Worm (Caenorhabditis elegans) whole organism, midembryonic: ENCODE results near the gene rmd-2.

ENCODE experiments used
- T22C8.4 ChIP-seq: fragments of 200-800 bp; sonication (Bioruptor generic); IDR thresholded peaks from 2 replicates; pipeline ENCODE4 v1.3.6; 2022; ENCODE audit warnings: missing genetic modification characterization, missing compliant biosample characterization
- klf-2 ChIP-seq: fragments of 200-800 bp; sonication (Bioruptor generic); conservative IDR thresholded peaks from 2 replicates; pipeline ENCODE4 v1.3.6; 2022; ENCODE audit warnings: missing genetic modification reagents, missing genetic modification characterization, missing compliant biosample characterization
- med-1 ChIP-seq: sonication (generic microtip); optimal IDR thresholded peaks from 2 replicates; lab custom pipeline; 2017; ENCODE audit warnings: missing genetic modification characterization, mild to moderate bottlenecking, missing compliant biosample characterization, antibody characterized with exemption, missing genetic modification reagents; ENCODE audit not compliant: insufficient read depth

- no peak for TF ChIP-seq T22C8.4 (GFP tag; lab: Robert Waterston, UW)
- TF ChIP-seq med-1 (GFP tag; lab: Kevin White, UChicago) = no peak
- no peak for TF ChIP-seq klf-2
These were observed 7.7 kb downstream of the rmd-2 start for ce11 chrV:9978425-9978824.
